Fruit fly (Drosophila melanogaster) whole organism, embryonic: ENCODE results near the gene nst.

Experiments
- CG11695 ChIP-seq: fragments of 200-800 bp; sonication (Bioruptor generic); IDR thresholded peaks from 3 replicates; pipeline ENCODE4 v1.3.6; 2022; ENCODE audit warnings: missing biosample characterization, missing genetic modification characterization
- CG12236 ChIP-seq: fragments of 200-800 bp; sonication (Bioruptor generic); optimal IDR thresholded peaks from 2 replicates; lab custom pipeline; 2016; ENCODE audit warnings: missing biosample characterization, missing genetic modification characterization
- CG12659 ChIP-seq: fragments of 200-800 bp; sonication (Bioruptor generic); optimal IDR thresholded peaks from 3 replicates; lab custom pipeline; 2017; ENCODE audit warnings: mild to moderate bottlenecking, missing biosample characterization, missing genetic modification reagents, missing genetic modification characterization
- CG14860 ChIP-seq: fragments of 200-800 bp; sonication (Bioruptor generic); IDR thresholded peaks from 3 replicates; pipeline ENCODE4 v1.3.6; 2022; ENCODE audit warnings: missing biosample characterization, missing genetic modification characterization; ENCODE audit not compliant: partially characterized antibody
- CG15269 ChIP-seq: fragments of 200-800 bp; sonication (Bioruptor generic); optimal IDR thresholded peaks from 2 replicates; lab custom pipeline; 2018; ENCODE audit warnings: missing biosample characterization, mild to moderate bottlenecking, missing genetic modification characterization, moderate library complexity
- CG17186 ChIP-seq: fragments of 200-800 bp; sonication (Bioruptor generic); optimal IDR thresholded peaks from 3 replicates; lab custom pipeline; 2017; ENCODE audit warnings: missing biosample characterization, missing genetic modification reagents, missing genetic modification characterization
- CG17568 ChIP-seq: fragments of 200-800 bp; sonication (Bioruptor generic); optimal IDR thresholded peaks from 2 replicates; lab custom pipeline; 2018; ENCODE audit warnings: missing biosample characterization, mild to moderate bottlenecking, missing genetic modification characterization, moderate library complexity
- CG18262 ChIP-seq: fragments of 200-800 bp; optimal IDR thresholded peaks from 3 replicates; lab custom pipeline; 2019; ENCODE audit warnings: missing biosample characterization, mild to moderate bottlenecking, missing genetic modification characterization, moderate library complexity
- CG18619 ChIP-seq: fragments of 200-800 bp; sonication (Bioruptor generic); optimal IDR thresholded peaks from 3 replicates; lab custom pipeline; 2017; ENCODE audit warnings: missing biosample characterization, mild to moderate bottlenecking, missing genetic modification characterization
- CG2199 ChIP-seq: fragments of 200-800 bp; sonication (Bioruptor generic); IDR thresholded peaks from 3 replicates; pipeline ENCODE4 v1.3.6; 2022; ENCODE audit warnings: missing biosample characterization, missing genetic modification characterization
- CG30403 ChIP-seq: fragments of 200-800 bp; sonication (Bioruptor generic); optimal IDR thresholded peaks from 3 replicates; lab custom pipeline; 2016; ENCODE audit warnings: missing biosample characterization, missing genetic modification characterization
- CG3407 ChIP-seq: fragments of 200-800 bp; sonication (Bioruptor generic); optimal IDR thresholded peaks from 2 replicates; lab custom pipeline; 2018; ENCODE audit warnings: missing biosample characterization, mild to moderate bottlenecking, missing genetic modification characterization
- CG4854 ChIP-seq: fragments of 200-800 bp; sonication (Bioruptor generic); optimal IDR thresholded peaks from 2 replicates; lab custom pipeline; 2016; ENCODE audit warnings: missing biosample characterization, missing genetic modification characterization, inconsistent platforms
- CG7928 ChIP-seq: fragments of 200-800 bp; sonication (Bioruptor generic); optimal IDR thresholded peaks from 2 replicates; lab custom pipeline; 2017; ENCODE audit warnings: missing biosample characterization, mild to moderate bottlenecking, missing genetic modification characterization
- CG8281 ChIP-seq: fragments of 200-800 bp; sonication (Bioruptor generic); optimal IDR thresholded peaks from 2 replicates; lab custom pipeline; 2018; ENCODE audit warnings: missing biosample characterization, mild to moderate bottlenecking, missing genetic modification characterization, moderate library complexity
- D ChIP-seq, 2 experiments: fragments of 200-800 bp in 1 of 2; fragments of >200 bp in 1 of 2; sonication (Bioruptor generic) in 1 of 2; optimal IDR thresholded peaks; 2 replicates in 1 of 2; 3 replicates in 1 of 2; lab custom pipeline; 2017; ENCODE audit warnings: mild to moderate bottlenecking in 1 of 2, missing biosample characterization in 1 of 2, missing genetic modification characterization in 1 of 2, missing genetic modification reagents in 1 of 2
- D19B ChIP-seq: fragments of 200-800 bp; sonication (Bioruptor generic); optimal IDR thresholded peaks from 2 replicates; lab custom pipeline; 2017; ENCODE audit warnings: missing biosample characterization, mild to moderate bottlenecking, missing genetic modification characterization
- E2f2 ChIP-seq: fragments of 200-800 bp; sonication (Bioruptor generic); IDR thresholded peaks from 2 replicates; pipeline ENCODE4 v1.3.6; 2022; ENCODE audit warnings: missing biosample characterization, missing genetic modification characterization
- Ets97D ChIP-seq: fragments of 200-800 bp; sonication (Bioruptor generic); optimal IDR thresholded peaks from 3 replicates; lab custom pipeline; 2016; ENCODE audit warnings: missing biosample characterization, missing genetic modification characterization
- GATAe ChIP-seq: fragments of 200-800 bp; sonication (Bioruptor generic); conservative IDR thresholded peaks from 2 replicates; pipeline ENCODE4 v1.3.6; 2022; ENCODE audit warnings: missing biosample characterization, missing genetic modification characterization
- H15 ChIP-seq: fragments of 200-800 bp; sonication (Bioruptor generic); IDR thresholded peaks from 3 replicates; pipeline ENCODE4 v1.3.6; 2022; ENCODE audit warnings: missing biosample characterization, missing genetic modification characterization
- HmgZ ChIP-seq: fragments of 200-800 bp; sonication (Bioruptor generic); optimal IDR thresholded peaks from 2 replicates; lab custom pipeline; 2018; ENCODE audit warnings: missing biosample characterization, mild to moderate bottlenecking, missing genetic modification characterization
- Hr39 ChIP-seq: fragments of >200 bp; optimal IDR thresholded peaks from 2 replicates; lab custom pipeline; 2017
- Neu2 ChIP-seq: fragments of 200-800 bp; sonication (Bioruptor generic); optimal IDR thresholded peaks from 3 replicates; lab custom pipeline; 2016; ENCODE audit warnings: missing biosample characterization, missing genetic modification characterization, borderline replicate concordance
- Nf-YA ChIP-seq: fragments of 200-800 bp; sonication (Bioruptor generic); IDR thresholded peaks from 2 replicates; pipeline ENCODE4 v1.3.6; 2022; ENCODE audit warnings: missing biosample characterization, missing genetic modification characterization
- NfI ChIP-seq: fragments of 200-800 bp; sonication (Bioruptor generic); optimal IDR thresholded peaks from 3 replicates; lab custom pipeline; 2018; ENCODE audit warnings: missing biosample characterization, mild to moderate bottlenecking, missing genetic modification characterization, moderate library complexity
- bbx ChIP-seq: fragments of 200-800 bp; sonication (Bioruptor generic); IDR thresholded peaks from 2 replicates; pipeline ENCODE4 v1.3.6; 2022; ENCODE audit warnings: missing biosample characterization, missing genetic modification characterization; ENCODE audit not compliant: partially characterized antibody
- cato ChIP-seq: fragments of 200-800 bp; sonication (Bioruptor generic); optimal IDR thresholded peaks from 2 replicates; lab custom pipeline; 2016; ENCODE audit warnings: missing biosample characterization, missing genetic modification characterization, borderline replicate concordance
- chinmo ChIP-seq: fragments of 200-800 bp; sonication (Bioruptor generic); IDR thresholded peaks from 4 replicates; pipeline ENCODE4 v1.3.6; 2022; ENCODE audit warnings: missing biosample characterization, missing genetic modification characterization; ENCODE audit not compliant: partially characterized antibody
- croc ChIP-seq: fragments of 200-800 bp; sonication (Bioruptor generic); conservative IDR thresholded peaks from 3 replicates; pipeline ENCODE4 v1.3.6; 2022; ENCODE audit warnings: missing biosample characterization, missing genetic modification characterization
- crp ChIP-seq, 2 experiments: fragments of 200-800 bp; sonication (Bioruptor generic); optimal IDR thresholded peaks; 2 replicates in 1 of 2; 3 replicates in 1 of 2; lab custom pipeline; 2017; ENCODE audit warnings: missing biosample characterization in 2 of 2, missing genetic modification characterization in 2 of 2, mild to moderate bottlenecking in 1 of 2, moderate library complexity in 1 of 2
- dati ChIP-seq: fragments of 200-800 bp; sonication (Bioruptor generic); IDR thresholded peaks from 2 replicates; pipeline ENCODE4 v1.3.6; 2022; ENCODE audit warnings: missing biosample characterization, missing genetic modification characterization
- disco-r ChIP-seq: fragments of 200-800 bp; sonication (Bioruptor generic); optimal IDR thresholded peaks from 2 replicates; lab custom pipeline; 2016; ENCODE audit warnings: missing biosample characterization, missing genetic modification characterization
- fd3F ChIP-seq: fragments of 200-800 bp; sonication (Bioruptor generic); optimal IDR thresholded peaks from 2 replicates; lab custom pipeline; 2018; ENCODE audit warnings: missing biosample characterization, mild to moderate bottlenecking, missing genetic modification characterization, moderate library complexity
- fd64A ChIP-seq: fragments of 200-800 bp; sonication (Bioruptor generic); optimal IDR thresholded peaks from 3 replicates; lab custom pipeline; 2018; ENCODE audit warnings: missing biosample characterization, mild to moderate bottlenecking, missing genetic modification characterization
- ham ChIP-seq: fragments of 200-800 bp; sonication (Bioruptor generic); IDR thresholded peaks from 2 replicates; pipeline ENCODE4 v1.3.6; 2022; ENCODE audit warnings: missing biosample characterization, missing genetic modification characterization
- jumu ChIP-seq: fragments of 200-800 bp; sonication (Bioruptor generic); optimal IDR thresholded peaks from 3 replicates; lab custom pipeline; 2016; ENCODE audit warnings: missing biosample characterization, missing genetic modification characterization
- ken ChIP-seq: fragments of 200-800 bp; sonication (Bioruptor generic); IDR thresholded peaks from 3 replicates; pipeline ENCODE4 v1.3.6; 2022; ENCODE audit warnings: missing biosample characterization, missing genetic modification characterization
- luna ChIP-seq: fragments of 200-800 bp; sonication (Bioruptor generic); optimal IDR thresholded peaks from 2 replicates; lab custom pipeline; 2016; ENCODE audit warnings: missing biosample characterization, missing genetic modification characterization
- nerfin-2 ChIP-seq: fragments of 200-800 bp; sonication (Bioruptor generic); IDR thresholded peaks from 2 replicates; pipeline ENCODE4 v1.3.6; 2022; ENCODE audit warnings: missing biosample characterization, missing genetic modification characterization; ENCODE audit not compliant: partially characterized antibody
- pb ChIP-seq: fragments of 200-800 bp; sonication (Bioruptor generic); optimal IDR thresholded peaks from 3 replicates; lab custom pipeline; 2016; ENCODE audit warnings: missing biosample characterization, missing genetic modification characterization
- psq ChIP-seq: fragments of 200-800 bp; sonication (Bioruptor generic); optimal IDR thresholded peaks from 2 replicates; lab custom pipeline; 2017; ENCODE audit warnings: missing biosample characterization, missing genetic modification characterization
- rib ChIP-seq: fragments of 200-800 bp; sonication (Bioruptor generic); IDR thresholded peaks from 2 replicates; pipeline ENCODE4 v1.3.6; 2022; ENCODE audit warnings: missing biosample characterization, missing genetic modification characterization
- sc ChIP-seq, 3 experiments: fragments of >200 bp in 2 of 3; fragments of 200-800 bp in 1 of 3; sonication (Bioruptor generic) in 1 of 3; optimal IDR thresholded peaks; 2 replicates in 2 of 3; 3 replicates in 1 of 3; lab custom pipeline; 2017; ENCODE audit warnings: mild to moderate bottlenecking in 1 of 3, missing biosample characterization in 1 of 3, missing genetic modification characterization in 1 of 3, missing genetic modification reagents in 1 of 3
- seq ChIP-seq: fragments of 200-800 bp; sonication (Bioruptor generic); IDR thresholded peaks from 2 replicates; pipeline ENCODE4 v1.3.6; 2022; ENCODE audit warnings: missing biosample characterization, missing genetic modification characterization
- sob ChIP-seq: fragments of 200-800 bp; sonication (Bioruptor generic); IDR thresholded peaks from 2 replicates; pipeline ENCODE4 v1.3.6; 2022; ENCODE audit warnings: missing biosample characterization, missing genetic modification characterization
- vfl ChIP-seq: fragments of 200-800 bp; sonication (Bioruptor generic); optimal IDR thresholded peaks from 2 replicates; lab custom pipeline; 2016; ENCODE audit warnings: missing biosample characterization, missing genetic modification characterization
- vnd ChIP-seq: fragments of 200-800 bp; sonication (Bioruptor generic); IDR thresholded peaks from 3 replicates; pipeline ENCODE4 v1.3.6; 2022; ENCODE audit warnings: missing biosample characterization, missing genetic modification characterization; ENCODE audit not compliant: partially characterized antibody

The nst gene

dm6 chr3L:12503865-12504650 lies 25.9 kb downstream of the nst start, which contains the start of the genes CG10646 and vih (continued):
- TF ChIP-seq dati (GFP tag; lab: Robert Waterston, UW) (no peak), fd3F (GFP tag; lab: Kevin White, UChicago) (no peak), chinmo (no peak), nerfin-2 (GFP tag; lab: Robert Waterston, UW) (no peak), bbx (GFP tag; lab: Robert Waterston, UW) (no peak), CG7928 (no peak), CG17186 (GFP tag; lab: Kevin White, UChicago) (no peak), CG12659 (peak; percentile 75), ham (GFP tag; lab: Robert Waterston, UW) (no peak), H15 (GFP tag; lab: Robert Waterston, UW) (0 out of 3 replicates have a peak, but pooled peaks have one; percentile 6), CG14860 (no peak), NfI (GFP tag; lab: Kevin White, UChicago) (peak; percentile 60), Nf-YA (GFP tag; lab: Robert Waterston, UW) (no peak), vfl (GFP tag; lab: Kevin White, UChicago) (no peak), croc (no peak), psq (GFP tag; lab: Kevin White, UChicago) (peak; percentile 24), CG11695 (GFP tag; lab: Robert Waterston, UW) (no peak), sob (GFP tag; lab: Robert Waterston, UW) (peak; percentile 7; the same call in 1 of the 2 replicates), pb (no peak), CG3407 (GFP tag; lab: Kevin White, UChicago) (no peak), CG4854 (GFP tag; lab: Kevin White, UChicago) (no peak), CG15269 (tag; lab: Kevin White, UChicago) (peak; percentile 43), fd64A (GFP tag; lab: Kevin White, UChicago) (no peak), D19B (GFP tag; lab: Kevin White, UChicago) (no peak), CG30403 (GFP tag; lab: Kevin White, UChicago) (peak; percentile 60), crp (GFP tag; optimal IDR thresholded peaks at IDR 0.05; lab: Kevin White, UChicago) (peak in 1 of 2 experiments; percentile 33), CG18619 (peak; percentile 21), ken (GFP tag; lab: Robert Waterston, UW) (no peak; the same call in 2 of the 3 replicates), HmgZ (tag; lab: Kevin White, UChicago) (peak; percentile 28), seq (peak; percentile 10; the same call in 1 of the 2 replicates), luna (GFP tag; lab: Kevin White, UChicago) (no peak), CG17568 (no peak), sc (optimal IDR thresholded peaks at IDR 0.05; lab: Kevin White, UChicago) (no peak), sc (GFP tag; optimal IDR thresholded peaks at IDR 0.05; lab: Kevin White, UChicago) (no peak), cato (GFP tag; lab: Kevin White, UChicago) (no peak), CG12236 (GFP tag; lab: Kevin White, UChicago) (no peak), CG8281 (tag; lab: Kevin White, UChicago) (no peak), disco-r (GFP tag; lab: Kevin White, UChicago) (no peak), GATAe (GFP tag; lab: Robert Waterston, UW) (peak; percentile 55; the same call in 1 of the 2 replicates), CG18262 (tag; lab: Kevin White, UChicago) (peak; percentile 60), vnd (no peak), Ets97D (GFP tag; lab: Kevin White, UChicago) (peak; percentile 88), jumu (GFP tag; lab: Kevin White, UChicago) (peak; percentile 31), E2f2 (GFP tag; lab: Robert Waterston, UW) (peak; percentile 49; the same call in 1 of the 2 replicates), D (optimal IDR thresholded peaks at IDR 0.05; lab: Kevin White, UChicago) (no peak), D (GFP tag; optimal IDR thresholded peaks at IDR 0.05; lab: Kevin White, UChicago) (peak; percentile 37), Neu2 (GFP tag; lab: Kevin White, UChicago) (no peak), rib (GFP tag; lab: Robert Waterston, UW) (no peak), CG2199 (no peak), Hr39 (lab: Kevin White, UChicago) (no peak)
